Worm (Caenorhabditis elegans) whole organism, early embryonic: ENCODE results near the gene ZK899.2.

ENCODE experiments used
- aly-1 ChIP-seq: sonication (generic microtip); optimal IDR thresholded peaks from 2 replicates; lab custom pipeline; 2016; ENCODE audit warnings: missing genetic modification characterization, missing compliant biosample characterization
- ama-1 ChIP-seq: fragments of 150-350 bp; optimal IDR thresholded peaks from 2 replicates; lab custom pipeline; 2014
- ceh-36 ChIP-seq: sonication (generic microtip); optimal IDR thresholded peaks from 2 replicates; lab custom pipeline; 2016; ENCODE audit warnings: missing genetic modification characterization, inconsistent platforms, missing compliant biosample characterization
- flt-1 ChIP-seq: fragments of 200-800 bp; sonication (Bioruptor generic); IDR thresholded peaks from 2 replicates; pipeline ENCODE4 v1.3.6; 2022; ENCODE audit warnings: missing genetic modification characterization, missing compliant biosample characterization
- hmg-4 ChIP-seq: fragments of 200-800 bp; sonication (Bioruptor generic); optimal IDR thresholded peaks from 2 replicates; lab custom pipeline; 2018; ENCODE audit warnings: mild to moderate bottlenecking, missing genetic modification characterization, missing compliant biosample characterization
- hnd-1 ChIP-seq: sonication (generic microtip); optimal IDR thresholded peaks from 2 replicates; lab custom pipeline; 2016; ENCODE audit warnings: missing genetic modification characterization, missing compliant biosample characterization
- pes-1 ChIP-seq: fragments of 200-800 bp; sonication (Bioruptor generic); IDR thresholded peaks from 2 replicates; pipeline ENCODE4 v1.3.6; 2022; ENCODE audit warnings: missing genetic modification reagents, missing genetic modification characterization, missing compliant biosample characterization
- sea-1 ChIP-seq: fragments of 200-800 bp; sonication (Bioruptor generic); conservative IDR thresholded peaks from 2 replicates; pipeline ENCODE4 v1.3.6; 2022; ENCODE audit warnings: missing genetic modification characterization, missing compliant biosample characterization
- tbx-11 ChIP-seq: fragments of 200-800 bp; sonication (Bioruptor generic); IDR thresholded peaks from 2 replicates; pipeline ENCODE4 v1.3.6; 2022; ENCODE audit warnings: missing genetic modification characterization, missing compliant biosample characterization
- tra-4 ChIP-seq: sonication (generic microtip); optimal IDR thresholded peaks from 2 replicates; lab custom pipeline; 2017; ENCODE audit warnings: missing genetic modification characterization, missing compliant biosample characterization

- TF ChIP-seq flt-1 (GFP tag; lab: Robert Waterston, UW) (no peak), ama-1 (no peak), aly-1 (tag; lab: Kevin White, UChicago) (no peak), hnd-1 (tag; lab: Kevin White, UChicago) (no peak), pes-1 (GFP tag; lab: Robert Waterston, UW) (no peak), sea-1 (GFP tag; lab: Robert Waterston, UW) (no peak), tra-4 (tag; lab: Kevin White, UChicago) (no peak), hmg-4 (GFP tag; lab: Kevin White, UChicago) (no peak), tbx-11 (GFP tag; lab: Robert Waterston, UW) (no peak), ceh-36 (tag; lab: Kevin White, UChicago) (no peak)
Observed at ce11 chrX:9449330-9449729, 2.5 kb downstream of the ZK899.2 start, which contains the start of gene ZK899.7.
